Fruit fly (Drosophila melanogaster) whole organism, embryonic: ENCODE data around the gene PDCD-5.

ENCODE experiments used
- Atf3 ChIP-seq: fragments of 200-800 bp; sonication (Bioruptor generic); optimal IDR thresholded peaks from 3 replicates; lab custom pipeline; 2016; ENCODE audit warnings: missing biosample characterization, missing genetic modification characterization
- CG11093 ChIP-seq: fragments of 200-800 bp; sonication (Bioruptor generic); IDR thresholded peaks from 3 replicates; pipeline ENCODE4 v1.3.6; 2022; ENCODE audit warnings: missing biosample characterization, missing genetic modification characterization
- CG13424 ChIP-seq: fragments of 200-800 bp; sonication (Bioruptor generic); optimal IDR thresholded peaks from 2 replicates; lab custom pipeline; 2019; ENCODE audit warnings: missing biosample characterization, mild to moderate bottlenecking, missing genetic modification characterization, moderate library complexity
- CG15479 ChIP-seq: fragments of 200-800 bp; sonication (Bioruptor generic); optimal IDR thresholded peaks from 3 replicates; lab custom pipeline; 2019; ENCODE audit warnings: missing biosample characterization, mild to moderate bottlenecking, missing genetic modification characterization, moderate library complexity
- CG15514 ChIP-seq: fragments of 200-800 bp; sonication (Bioruptor generic); optimal IDR thresholded peaks from 3 replicates; lab custom pipeline; 2017; ENCODE audit warnings: missing biosample characterization, missing genetic modification characterization, mild to moderate bottlenecking, moderate library complexity, missing genetic modification reagents
- CG17385 ChIP-seq: fragments of 200-800 bp; sonication (Bioruptor generic); optimal IDR thresholded peaks from 3 replicates; lab custom pipeline; 2018; ENCODE audit warnings: missing biosample characterization, mild to moderate bottlenecking, missing genetic modification characterization
- CG17612 ChIP-seq: fragments of 200-800 bp; sonication (Bioruptor generic); IDR thresholded peaks from 2 replicates; pipeline ENCODE4 v1.3.6; 2022; ENCODE audit warnings: missing biosample characterization, missing genetic modification characterization
- CG18764 ChIP-seq: fragments of 200-800 bp; sonication (Bioruptor generic); optimal IDR thresholded peaks from 3 replicates; lab custom pipeline; 2016; ENCODE audit warnings: missing biosample characterization, missing genetic modification characterization
- CG2120 ChIP-seq: fragments of 200-800 bp; sonication (Bioruptor generic); optimal IDR thresholded peaks from 3 replicates; lab custom pipeline; 2016; ENCODE audit warnings: missing biosample characterization, missing genetic modification characterization
- CG4404 ChIP-seq: fragments of 200-800 bp; sonication (Bioruptor generic); IDR thresholded peaks from 2 replicates; pipeline ENCODE4 v1.3.6; 2022; ENCODE audit warnings: missing biosample characterization, missing genetic modification characterization
- CG6765 ChIP-seq: fragments of 200-800 bp; sonication (Bioruptor generic); optimal IDR thresholded peaks from 3 replicates; lab custom pipeline; 2017; ENCODE audit warnings: missing biosample characterization, mild to moderate bottlenecking, missing genetic modification characterization
- CG7839 ChIP-seq: fragments of 200-800 bp; sonication (Bioruptor generic); optimal IDR thresholded peaks from 3 replicates; lab custom pipeline; 2018; ENCODE audit warnings: missing biosample characterization, mild to moderate bottlenecking, missing genetic modification characterization, moderate library complexity
- Dad ChIP-seq: fragments of 200-800 bp; sonication (Bioruptor generic); optimal IDR thresholded peaks from 3 replicates; lab custom pipeline; 2016; ENCODE audit warnings: missing biosample characterization, missing genetic modification characterization
- Doc2 ChIP-seq: fragments of 200-800 bp; sonication (Bioruptor generic); IDR thresholded peaks from 2 replicates; pipeline ENCODE4 v1.3.6; 2022; ENCODE audit warnings: missing biosample characterization, missing genetic modification characterization
- H15 ChIP-seq: fragments of 200-800 bp; sonication (Bioruptor generic); IDR thresholded peaks from 3 replicates; pipeline ENCODE4 v1.3.6; 2022; ENCODE audit warnings: missing biosample characterization, missing genetic modification characterization
- Hr78 ChIP-seq, 2 experiments: fragments of 200-800 bp in 1 of 2; fragments of >200 bp in 1 of 2; sonication (Bioruptor generic) in 1 of 2; optimal IDR thresholded peaks; 2 replicates each; lab custom pipeline; 2017 to 2019; ENCODE audit warnings: missing biosample characterization in 2 of 2, missing genetic modification characterization in 2 of 2, mild to moderate bottlenecking in 1 of 2, moderate library complexity in 1 of 2
- Lhr ChIP-seq: fragments of 200-800 bp; sonication (Bioruptor generic); optimal IDR thresholded peaks from 3 replicates; lab custom pipeline; 2017; ENCODE audit warnings: mild to moderate bottlenecking, missing biosample characterization, missing genetic modification reagents, missing genetic modification characterization
- Max ChIP-seq: fragments of 200-800 bp; sonication (Bioruptor generic); optimal IDR thresholded peaks from 2 replicates; lab custom pipeline; 2016; ENCODE audit warnings: missing biosample characterization, mild to moderate bottlenecking, missing genetic modification characterization
- Med ChIP-seq: fragments of 200-800 bp; sonication (Bioruptor generic); peaks from one replicate; lab custom pipeline; 2016; ENCODE audit warnings: missing biosample characterization, missing genetic modification characterization, mild to moderate bottlenecking, inconsistent platforms, moderate library complexity
- Myb ChIP-seq: fragments of 200-800 bp; sonication (Bioruptor generic); optimal IDR thresholded peaks from 2 replicates; lab custom pipeline; 2016; ENCODE audit warnings: missing biosample characterization, missing genetic modification characterization
- NC2α ChIP-seq: fragments of 200-800 bp; sonication (Bioruptor generic); optimal IDR thresholded peaks from 2 replicates; lab custom pipeline; 2016; ENCODE audit warnings: missing biosample characterization, missing genetic modification characterization
- PHDP ChIP-seq: fragments of 200-800 bp; sonication (Bioruptor generic); optimal IDR thresholded peaks from 3 replicates; lab custom pipeline; 2018; ENCODE audit warnings: missing biosample characterization, mild to moderate bottlenecking, missing genetic modification characterization, moderate library complexity
- Pdp1 ChIP-seq, 2 experiments: fragments of 200-800 bp; sonication (Bioruptor generic); optimal IDR thresholded peaks; 3 replicates each; lab custom pipeline; 2016; ENCODE audit warnings: missing biosample characterization in 2 of 2, missing genetic modification characterization in 2 of 2, mild to moderate bottlenecking in 1 of 2, moderate library complexity in 1 of 2
- Ptx1 ChIP-seq: fragments of 200-800 bp; sonication (Bioruptor generic); IDR thresholded peaks from 2 replicates; pipeline ENCODE4 v1.3.6; 2022; ENCODE audit warnings: missing biosample characterization, missing genetic modification characterization
- ab ChIP-seq: fragments of 200-800 bp; sonication (Bioruptor generic); optimal IDR thresholded peaks from 2 replicates; lab custom pipeline; 2016; ENCODE audit warnings: missing biosample characterization, missing genetic modification characterization
- ap ChIP-seq: fragments of 200-800 bp; sonication (Bioruptor generic); IDR thresholded peaks from 2 replicates; pipeline ENCODE4 v1.3.6; 2022; ENCODE audit warnings: missing biosample characterization, missing genetic modification characterization
- az2 ChIP-seq: fragments of 200-800 bp; sonication (Bioruptor generic); optimal IDR thresholded peaks from 3 replicates; lab custom pipeline; 2016; ENCODE audit warnings: missing biosample characterization, missing genetic modification characterization
- br ChIP-seq: fragments of >200 bp; optimal IDR thresholded peaks from 2 replicates; lab custom pipeline; 2017
- cad ChIP-seq: fragments of >200 bp; optimal IDR thresholded peaks from 2 replicates; lab custom pipeline; 2017; ENCODE audit warnings: missing biosample characterization, missing genetic modification characterization
- corto ChIP-seq: fragments of 200-800 bp; sonication (Bioruptor generic); optimal IDR thresholded peaks from 2 replicates; lab custom pipeline; 2016; ENCODE audit warnings: missing biosample characterization, mild to moderate bottlenecking, missing genetic modification characterization, moderate library complexity
- crp ChIP-seq, 2 experiments: fragments of 200-800 bp; sonication (Bioruptor generic); optimal IDR thresholded peaks; 2 replicates in 1 of 2; 3 replicates in 1 of 2; lab custom pipeline; 2017; ENCODE audit warnings: missing biosample characterization in 2 of 2, missing genetic modification characterization in 2 of 2, mild to moderate bottlenecking in 1 of 2, moderate library complexity in 1 of 2
- dan ChIP-seq: fragments of 200-800 bp; sonication (Bioruptor generic); IDR thresholded peaks from 2 replicates; pipeline ENCODE4 v1.3.6; 2022; ENCODE audit warnings: missing biosample characterization, missing genetic modification characterization
- dmrt99B ChIP-seq: fragments of 200-800 bp; sonication (Bioruptor generic); optimal IDR thresholded peaks from 2 replicates; lab custom pipeline; 2018; ENCODE audit warnings: missing biosample characterization, mild to moderate bottlenecking, missing genetic modification characterization, moderate library complexity
- dysf ChIP-seq: fragments of 200-800 bp; sonication (Bioruptor generic); IDR thresholded peaks from 3 replicates; pipeline ENCODE4 v1.3.6; 2022; ENCODE audit warnings: missing biosample characterization, missing genetic modification characterization
- gfzf ChIP-seq: fragments of 200-800 bp; sonication (Bioruptor generic); optimal IDR thresholded peaks from 2 replicates; lab custom pipeline; 2016; ENCODE audit warnings: missing biosample characterization, mild to moderate bottlenecking, missing genetic modification characterization, moderate library complexity
- jumu ChIP-seq: fragments of 200-800 bp; sonication (Bioruptor generic); optimal IDR thresholded peaks from 3 replicates; lab custom pipeline; 2016; ENCODE audit warnings: missing biosample characterization, missing genetic modification characterization
- lov ChIP-seq, 2 experiments: fragments of 200-800 bp in 1 of 2; fragments of >200 bp in 1 of 2; sonication (Bioruptor generic) in 1 of 2; IDR thresholded peaks in 1 of 2; optimal IDR thresholded peaks in 1 of 2; 2 replicates in 1 of 2; 3 replicates in 1 of 2; pipeline versions ENCODE4 v1.3.6 to Lab custom; 2017 to 2022; ENCODE audit warnings: missing biosample characterization in 1 of 2, missing genetic modification characterization in 1 of 2
- pb ChIP-seq: fragments of 200-800 bp; sonication (Bioruptor generic); optimal IDR thresholded peaks from 3 replicates; lab custom pipeline; 2016; ENCODE audit warnings: missing biosample characterization, missing genetic modification characterization
- pfk ChIP-seq: fragments of 200-800 bp; sonication (Bioruptor generic); optimal IDR thresholded peaks from 2 replicates; lab custom pipeline; 2018; ENCODE audit warnings: missing biosample characterization, mild to moderate bottlenecking, missing genetic modification characterization, moderate library complexity
- scrt ChIP-seq: fragments of 200-800 bp; sonication (Bioruptor generic); optimal IDR thresholded peaks from 2 replicates; lab custom pipeline; 2018; ENCODE audit warnings: missing biosample characterization, mild to moderate bottlenecking, missing genetic modification characterization, moderate library complexity
- sim ChIP-seq: fragments of 200-800 bp; sonication (Bioruptor generic); IDR thresholded peaks from 2 replicates; pipeline ENCODE4 v1.3.6; 2022; ENCODE audit warnings: missing biosample characterization, missing genetic modification characterization
- sug ChIP-seq: fragments of 200-800 bp; optimal IDR thresholded peaks from 2 replicates; lab custom pipeline; 2019; ENCODE audit warnings: missing biosample characterization, mild to moderate bottlenecking, missing genetic modification characterization, moderate library complexity
- usp ChIP-seq: fragments of >200 bp; optimal IDR thresholded peaks from 2 replicates; lab custom pipeline; 2017; ENCODE audit warnings: missing biosample characterization, missing genetic modification characterization

PDCD-5 gene

dm6 chr3L:16199929-16200328 lies 31.9 kb downstream of the PDCD-5 start, which contains the start of gene CG33689:
TSS of gene CG33689 (plus strand) at chr3L:16200229.
- TF ChIP-seq dan (no peak), br (no peak), CG15479 (GFP tag; lab: Kevin White, UChicago) (no peak), Max (GFP tag; lab: Kevin White, UChicago) (no peak), Hr78 (GFP tag; optimal IDR thresholded peaks at IDR 0.05; lab: Kevin White, UChicago) (no peak), CG11093 (GFP tag; lab: Robert Waterston, UW) (no peak), CG13424 (tag; lab: Kevin White, UChicago) (no peak), cad (no peak), pb (GFP tag; lab: Kevin White, UChicago) (no peak), PHDP (tag; lab: Kevin White, UChicago) (no peak), dysf (GFP tag; lab: Robert Waterston, UW) (no peak), Doc2 (GFP tag; lab: Robert Waterston, UW) (no peak), CG18764 (no peak), Pdp1 (GFP tag; optimal IDR thresholded peaks at IDR 0.05; lab: Kevin White, UChicago) (no peak), sim (GFP tag; lab: Robert Waterston, UW) (no peak)

- TF ChIP-seq gfzf (GFP tag; lab: Kevin White, UChicago) (no peak), corto (no peak), Atf3 (no peak), lov (optimal IDR thresholded peaks at IDR 0.05; lab: Kevin White, UChicago) (no peak), lov (GFP tag; IDR thresholded peaks at IDR 0.05; lab: Robert Waterston, UW) (no peak), CG4404 (GFP tag; lab: Robert Waterston, UW) (no peak), sug (tag; lab: Kevin White, UChicago) (no peak), usp (GFP tag; lab: Kevin White, UChicago) (no peak), CG6765 (GFP tag; lab: Kevin White, UChicago) (no peak), jumu (GFP tag; lab: Kevin White, UChicago) (no peak), CG17612 (GFP tag; lab: Robert Waterston, UW) (no peak), H15 (GFP tag; lab: Robert Waterston, UW) (no peak), CG7839 (tag; lab: Kevin White, UChicago) (no peak), Lhr (GFP tag; lab: Kevin White, UChicago) (no peak), ab (GFP tag; lab: Kevin White, UChicago) (no peak), crp (GFP tag; optimal IDR thresholded peaks at IDR 0.05; lab: Kevin White, UChicago) (no peak), CG2120 (GFP tag; lab: Kevin White, UChicago) (no peak), scrt (GFP tag; lab: Kevin White, UChicago) (no peak), az2 (GFP tag; lab: Kevin White, UChicago) (no peak)
Measured at dm6 chr3L:16198920-16199319, 32.9 kb downstream of the PDCD-5 start, which contains the start of gene CG33688. TSS of gene CG33688 (plus strand) at chr3L:16199220.

- TF ChIP-seq CG17385 (GFP tag; lab: Kevin White, UChicago) = no peak
- no peak for TF ChIP-seq ap
- TF ChIP-seq Pdp1 (GFP tag; optimal IDR thresholded peaks at IDR 0.05; lab: Kevin White, UChicago) = no peak
- no peak for TF ChIP-seq NC2α (GFP tag; lab: Kevin White, UChicago)
- TF ChIP-seq Med (GFP tag; lab: Kevin White, UChicago) = no peak
- no peak for TF ChIP-seq Dad (GFP tag; lab: Kevin White, UChicago)
- no peak for TF ChIP-seq corto
- no peak for TF ChIP-seq dmrt99B (tag; lab: Kevin White, UChicago)
- TF ChIP-seq CG15514 = no peak
- TF ChIP-seq Ptx1 = no peak
- no peak for TF ChIP-seq Myb (GFP tag; lab: Kevin White, UChicago)
- TF ChIP-seq pfk (GFP tag; lab: Kevin White, UChicago) = no peak
Measured at dm6 chr3L:16197450-16197918, 34.4 kb downstream of the PDCD-5 start, which contains the start of gene CG33687. TSS of gene CG33687 (plus strand) at chr3L:16197868.
